Fruit fly (Drosophila melanogaster) whole organism, embryonic: Measurements from ENCODE around the gene CG31804.

ENCODE experiments used
- Adf1 ChIP-seq: fragments of 200-800 bp; sonication (Bioruptor generic); IDR thresholded peaks from 2 replicates; pipeline ENCODE4 v1.3.6; 2022; ENCODE audit warnings: missing biosample characterization, missing genetic modification characterization
- Atf-2 ChIP-seq: fragments of 200-800 bp; sonication (Bioruptor generic); optimal IDR thresholded peaks from 2 replicates; lab custom pipeline; 2016; ENCODE audit warnings: missing biosample characterization, missing genetic modification characterization
- Awh ChIP-seq: fragments of 200-800 bp; sonication (Bioruptor generic); IDR thresholded peaks from 2 replicates; pipeline ENCODE4, ENCODE4 v1.3.6; 2022; ENCODE audit warnings: missing biosample characterization, missing genetic modification characterization
- BEAF-32 ChIP-seq: fragments of 200-800 bp; sonication (Bioruptor generic); optimal IDR thresholded peaks from 3 replicates; lab custom pipeline; 2017; ENCODE audit warnings: missing biosample characterization, missing genetic modification characterization, mild to moderate bottlenecking, moderate library complexity, missing genetic modification reagents
- Bgb ChIP-seq: fragments of 200-800 bp; sonication (Bioruptor generic); IDR thresholded peaks from 2 replicates; pipeline ENCODE4 v1.3.6; 2022; ENCODE audit warnings: missing biosample characterization, missing genetic modification characterization; ENCODE audit not compliant: partially characterized antibody
- BtbVII ChIP-seq: fragments of 200-800 bp; sonication (Bioruptor generic); optimal IDR thresholded peaks from 3 replicates; lab custom pipeline; 2017; ENCODE audit warnings: missing biosample characterization, mild to moderate bottlenecking, missing genetic modification characterization
- CG10147 ChIP-seq: fragments of 200-800 bp; sonication (Bioruptor generic); optimal IDR thresholded peaks from 2 replicates; lab custom pipeline; 2019; ENCODE audit warnings: missing biosample characterization, mild to moderate bottlenecking, missing genetic modification characterization, moderate library complexity
- CG1024 ChIP-seq: fragments of 200-800 bp; sonication (Bioruptor generic); IDR thresholded peaks from 2 replicates; pipeline ENCODE4 v1.3.6; 2022; ENCODE audit warnings: missing biosample characterization, missing genetic modification characterization
- CG10462 ChIP-seq: fragments of 200-800 bp; sonication (Bioruptor generic); optimal IDR thresholded peaks from 2 replicates; lab custom pipeline; 2016; ENCODE audit warnings: missing biosample characterization, missing genetic modification characterization
- CG10979 ChIP-seq: fragments of 200-800 bp; sonication (Bioruptor generic); optimal IDR thresholded peaks from 2 replicates; lab custom pipeline; 2018; ENCODE audit warnings: missing biosample characterization, mild to moderate bottlenecking, missing genetic modification characterization, moderate library complexity
- CG12299 ChIP-seq: fragments of 200-800 bp; sonication (Bioruptor generic); optimal IDR thresholded peaks from 2 replicates; lab custom pipeline; 2018; ENCODE audit warnings: missing biosample characterization, mild to moderate bottlenecking, missing genetic modification characterization
- CG1233 ChIP-seq: fragments of 200-800 bp; sonication (Bioruptor generic); optimal IDR thresholded peaks from 4 replicates; lab custom pipeline; 2018; ENCODE audit warnings: missing biosample characterization, mild to moderate bottlenecking, missing genetic modification characterization
- CG13296 ChIP-seq: fragments of 200-800 bp; sonication (Bioruptor generic); optimal IDR thresholded peaks from 3 replicates; lab custom pipeline; 2018; ENCODE audit warnings: missing biosample characterization, mild to moderate bottlenecking, missing genetic modification characterization
- CG14710 ChIP-seq: fragments of 200-800 bp; sonication (Bioruptor generic); optimal IDR thresholded peaks from 3 replicates; lab custom pipeline; 2019; ENCODE audit warnings: missing biosample characterization, mild to moderate bottlenecking, missing genetic modification characterization, moderate library complexity
- CG14965 ChIP-seq: fragments of 200-800 bp; sonication (Bioruptor generic); optimal IDR thresholded peaks from 2 replicates; lab custom pipeline; 2016; ENCODE audit warnings: missing biosample characterization, missing genetic modification characterization, borderline replicate concordance
- CG15011 ChIP-seq: fragments of 200-800 bp; sonication (Bioruptor generic); optimal IDR thresholded peaks from 3 replicates; lab custom pipeline; 2018; ENCODE audit warnings: missing biosample characterization, mild to moderate bottlenecking, missing genetic modification characterization
- CG15479 ChIP-seq: fragments of 200-800 bp; sonication (Bioruptor generic); optimal IDR thresholded peaks from 3 replicates; lab custom pipeline; 2019; ENCODE audit warnings: missing biosample characterization, mild to moderate bottlenecking, missing genetic modification characterization, moderate library complexity
- CG1602 ChIP-seq: fragments of 200-800 bp; sonication (Bioruptor generic); optimal IDR thresholded peaks from 3 replicates; lab custom pipeline; 2016; ENCODE audit warnings: missing biosample characterization, missing genetic modification characterization
- CG18476 ChIP-seq: fragments of 200-800 bp; sonication (Bioruptor generic); optimal IDR thresholded peaks from 2 replicates; lab custom pipeline; 2016; ENCODE audit warnings: missing biosample characterization, mild to moderate bottlenecking, missing genetic modification characterization
- CG2678 ChIP-seq: fragments of 200-800 bp; sonication (Bioruptor generic); optimal IDR thresholded peaks from 3 replicates; lab custom pipeline; 2019; ENCODE audit warnings: missing biosample characterization, mild to moderate bottlenecking, missing genetic modification characterization, moderate library complexity
- CG2889 ChIP-seq: fragments of 200-800 bp; sonication (Bioruptor generic); IDR thresholded peaks from 3 replicates; pipeline ENCODE4 v1.3.6; 2022; ENCODE audit warnings: missing biosample characterization, missing genetic modification characterization
- CG31365 ChIP-seq: fragments of 200-800 bp; sonication (Bioruptor generic); optimal IDR thresholded peaks from 2 replicates; lab custom pipeline; 2018; ENCODE audit warnings: missing biosample characterization, mild to moderate bottlenecking, missing genetic modification characterization
- CG33557 ChIP-seq: fragments of 200-800 bp; sonication (Bioruptor generic); optimal IDR thresholded peaks from 2 replicates; lab custom pipeline; 2019; ENCODE audit warnings: missing biosample characterization, mild to moderate bottlenecking, missing genetic modification characterization, moderate library complexity
- CG3995 ChIP-seq: fragments of 200-800 bp; sonication (Bioruptor generic); optimal IDR thresholded peaks from 3 replicates; lab custom pipeline; 2016; ENCODE audit warnings: missing biosample characterization, missing genetic modification characterization
- CG4282 ChIP-seq: fragments of 200-800 bp; sonication (Bioruptor generic); optimal IDR thresholded peaks from 2 replicates; lab custom pipeline; 2016; ENCODE audit warnings: missing biosample characterization, missing genetic modification characterization
- Fer1 ChIP-seq: fragments of 200-800 bp; sonication (Bioruptor generic); optimal IDR thresholded peaks from 2 replicates; lab custom pipeline; 2017; ENCODE audit warnings: missing biosample characterization, mild to moderate bottlenecking, missing genetic modification characterization
- HLHmδ ChIP-seq: fragments of 200-800 bp; sonication (Bioruptor generic); optimal IDR thresholded peaks from 2 replicates; lab custom pipeline; 2018; ENCODE audit warnings: missing biosample characterization, mild to moderate bottlenecking, missing genetic modification characterization, moderate library complexity
- Hey ChIP-seq: fragments of 200-800 bp; sonication (Bioruptor generic); optimal IDR thresholded peaks from 3 replicates; lab custom pipeline; 2018; ENCODE audit warnings: missing biosample characterization, mild to moderate bottlenecking, missing genetic modification characterization
- Hmr ChIP-seq: fragments of 200-800 bp; sonication (Bioruptor generic); optimal IDR thresholded peaks from 3 replicates; lab custom pipeline; 2017; ENCODE audit warnings: mild to moderate bottlenecking, missing biosample characterization, missing genetic modification reagents, missing genetic modification characterization
- Nf-YB ChIP-seq: fragments of 200-800 bp; sonication (Bioruptor generic); optimal IDR thresholded peaks from 3 replicates; lab custom pipeline; 2019; ENCODE audit warnings: missing biosample characterization, mild to moderate bottlenecking, missing genetic modification characterization, moderate library complexity
- abd-A ChIP-seq: fragments of 200-800 bp; sonication (Bioruptor generic); optimal IDR thresholded peaks from 3 replicates; lab custom pipeline; 2019; ENCODE audit warnings: missing biosample characterization, mild to moderate bottlenecking, missing genetic modification characterization, moderate library complexity
- al ChIP-seq: fragments of 200-800 bp; sonication (Bioruptor generic); IDR thresholded peaks from 2 replicates; pipeline ENCODE4 v1.3.6; 2022; ENCODE audit warnings: missing biosample characterization, missing genetic modification characterization
- ara ChIP-seq: fragments of 200-800 bp; sonication (Bioruptor generic); IDR thresholded peaks from 2 replicates; pipeline ENCODE4 v1.3.6; 2022; ENCODE audit warnings: missing biosample characterization, missing genetic modification characterization
- bigmax ChIP-seq: fragments of 200-800 bp; sonication (Bioruptor generic); optimal IDR thresholded peaks from 2 replicates; lab custom pipeline; 2018; ENCODE audit warnings: missing biosample characterization, mild to moderate bottlenecking, missing genetic modification characterization
- crc ChIP-seq: fragments of 200-800 bp; sonication (Bioruptor generic); optimal IDR thresholded peaks from 2 replicates; lab custom pipeline; 2016; ENCODE audit warnings: missing biosample characterization, missing genetic modification characterization
- crp ChIP-seq, 2 experiments: fragments of 200-800 bp; sonication (Bioruptor generic); optimal IDR thresholded peaks; 2 replicates in 1 of 2; 3 replicates in 1 of 2; lab custom pipeline; 2017; ENCODE audit warnings: missing biosample characterization in 2 of 2, missing genetic modification characterization in 2 of 2, mild to moderate bottlenecking in 1 of 2, moderate library complexity in 1 of 2
- dati ChIP-seq: fragments of 200-800 bp; sonication (Bioruptor generic); IDR thresholded peaks from 2 replicates; pipeline ENCODE4 v1.3.6; 2022; ENCODE audit warnings: missing biosample characterization, missing genetic modification characterization
- gem ChIP-seq: fragments of 200-800 bp; sonication (Bioruptor generic); optimal IDR thresholded peaks from 2 replicates; lab custom pipeline; 2019; ENCODE audit warnings: missing biosample characterization, mild to moderate bottlenecking, missing genetic modification characterization, moderate library complexity
- klu ChIP-seq: fragments of 200-800 bp; sonication (Bioruptor generic); IDR thresholded peaks from 2 replicates; pipeline ENCODE4 v1.3.6; 2022; ENCODE audit warnings: missing biosample characterization, missing genetic modification characterization
- nau ChIP-seq: fragments of 200-800 bp; sonication (Bioruptor generic); optimal IDR thresholded peaks from 3 replicates; lab custom pipeline; 2017; ENCODE audit warnings: missing biosample characterization, mild to moderate bottlenecking, missing genetic modification characterization, missing genetic modification reagents
- nom ChIP-seq: fragments of 200-800 bp; sonication (Bioruptor generic); optimal IDR thresholded peaks from 2 replicates; lab custom pipeline; 2017; ENCODE audit warnings: missing biosample characterization, missing genetic modification characterization, mild to moderate bottlenecking, moderate library complexity, missing genetic modification reagents
- pum ChIP-seq: fragments of 200-800 bp; sonication (Bioruptor generic); optimal IDR thresholded peaks from 2 replicates; lab custom pipeline; 2016; ENCODE audit warnings: missing biosample characterization, missing genetic modification characterization
- sens-2 ChIP-seq: fragments of 200-800 bp; sonication (Bioruptor generic); IDR thresholded peaks from 2 replicates; pipeline ENCODE4 v1.3.6; 2022; ENCODE audit warnings: missing biosample characterization, missing genetic modification characterization
- sisA ChIP-seq: fragments of 200-800 bp; sonication (Bioruptor generic); IDR thresholded peaks from 2 replicates; pipeline ENCODE4 v1.3.6; 2022; ENCODE audit warnings: missing biosample characterization, missing genetic modification characterization
- slp2 ChIP-seq: fragments of 200-800 bp; sonication (Bioruptor generic); optimal IDR thresholded peaks from 2 replicates; lab custom pipeline; 2016; ENCODE audit warnings: missing biosample characterization, missing genetic modification characterization
- sug ChIP-seq: fragments of 200-800 bp; optimal IDR thresholded peaks from 2 replicates; lab custom pipeline; 2019; ENCODE audit warnings: missing biosample characterization, mild to moderate bottlenecking, missing genetic modification characterization, moderate library complexity
- tna ChIP-seq: fragments of 200-800 bp; sonication (Bioruptor generic); IDR thresholded peaks from 2 replicates; pipeline ENCODE4 v1.3.6; 2022; ENCODE audit warnings: missing biosample characterization, missing genetic modification characterization; ENCODE audit not compliant: partially characterized antibody
- trem ChIP-seq: fragments of 200-800 bp; optimal IDR thresholded peaks from 3 replicates; lab custom pipeline; 2019; ENCODE audit warnings: missing biosample characterization, mild to moderate bottlenecking, missing genetic modification characterization, moderate library complexity
- wdn ChIP-seq: fragments of 200-800 bp; sonication (Bioruptor generic); IDR thresholded peaks from 2 replicates; pipeline ENCODE4 v1.3.6; 2022; ENCODE audit warnings: missing biosample characterization, missing genetic modification characterization

CG31804 gene

DNA sequence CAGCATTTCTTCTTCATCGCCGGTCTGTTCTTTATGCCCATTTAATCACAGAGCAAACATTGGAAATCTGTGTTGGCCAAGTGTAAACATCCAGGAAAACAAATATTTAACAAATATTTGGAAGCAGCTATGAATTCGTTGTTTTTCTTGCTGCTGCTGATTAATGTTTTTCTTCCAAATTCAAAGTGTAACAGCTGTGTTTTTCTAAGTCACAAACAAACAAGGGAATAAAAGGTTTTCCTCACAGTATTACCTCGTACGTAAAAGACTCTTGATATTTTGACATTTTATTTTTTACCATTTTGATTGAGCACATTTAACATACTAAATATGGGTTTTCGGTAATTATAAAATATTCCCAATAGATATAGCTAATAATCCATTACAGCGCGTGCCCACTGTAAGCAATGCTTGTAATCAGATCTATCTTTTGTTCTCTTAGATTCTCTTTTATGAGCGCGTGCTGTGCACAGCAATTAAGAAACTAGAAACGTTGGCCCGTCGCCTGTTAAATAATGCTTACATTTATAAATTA, 15.5 kb downstream of the CG31804 start (continued):
- TF ChIP-seq abd-A (tag; lab: Kevin White, UChicago) (peak; percentile 45), nau (peak; percentile 99), Hmr (peak; percentile 93), CG2678 (tag; lab: Kevin White, UChicago) (peak; percentile 98), sens-2 (peak; percentile 80), trem (tag; lab: Kevin White, UChicago) (peak; percentile 90), CG10462 (peak; percentile 95), CG2889 (GFP tag; lab: Robert Waterston, UW) (peak; percentile 94), crp (GFP tag; optimal IDR thresholded peaks at IDR 0.05; lab: Kevin White, UChicago) (peak; percentile 28 to 65), dati (GFP tag; lab: Robert Waterston, UW) (peak; percentile 74), CG31365 (tag; lab: Kevin White, UChicago) (peak; percentile 92), nom (GFP tag; lab: Kevin White, UChicago) (no peak), CG10979 (peak; percentile 94), CG14710 (tag; lab: Kevin White, UChicago) (peak; percentile 98), crc (GFP tag; lab: Kevin White, UChicago) (peak; percentile 96), Nf-YB (GFP tag; lab: Kevin White, UChicago) (peak; percentile 79), CG1602 (GFP tag; lab: Kevin White, UChicago) (peak; percentile 93), wdn (GFP tag; lab: Robert Waterston, UW) (peak; percentile 95), Fer1 (GFP tag; lab: Kevin White, UChicago) (peak; percentile 96), CG14965 (GFP tag; lab: Kevin White, UChicago) (peak; percentile 95), CG15011 (peak; percentile 99), pum (GFP tag; lab: Kevin White, UChicago) (peak; percentile 93), gem (tag; lab: Kevin White, UChicago) (peak; percentile 97), HLHmδ (GFP tag; lab: Kevin White, UChicago) (peak; percentile 98), Bgb (GFP tag; lab: Robert Waterston, UW) (no peak), CG10147 (GFP tag; lab: Kevin White, UChicago) (peak; percentile 95), sug (tag; lab: Kevin White, UChicago) (peak; percentile 88), tna (GFP tag; lab: Robert Waterston, UW) (no peak), CG15479 (GFP tag; lab: Kevin White, UChicago) (no peak), CG18476 (peak; percentile 96), BEAF-32 (GFP tag; lab: Kevin White, UChicago) (peak; percentile 27), al (peak; percentile 86), slp2 (GFP tag; lab: Kevin White, UChicago) (peak; percentile 96), sisA (GFP tag; lab: Robert Waterston, UW) (peak; percentile 93), CG1024 (peak; percentile 82), Atf-2 (GFP tag; lab: Kevin White, UChicago) (peak; percentile 92), bigmax (GFP tag; lab: Kevin White, UChicago) (peak; percentile 84), CG12299 (tag; lab: Kevin White, UChicago) (peak; percentile 90), Adf1 (GFP tag; lab: Robert Waterston, UW) (peak; percentile 78), BtbVII (GFP tag; lab: Kevin White, UChicago) (peak; percentile 99), klu (GFP tag; lab: Robert Waterston, UW) (peak; percentile 85), CG4282 (GFP tag; lab: Kevin White, UChicago) (peak; percentile 80), CG13296 (GFP tag; lab: Kevin White, UChicago) (peak; percentile 95), ara (GFP tag; lab: Robert Waterston, UW) (peak; percentile 95), CG33557 (GFP tag; lab: Kevin White, UChicago) (peak; percentile 93), CG1233 (GFP tag; lab: Kevin White, UChicago) (peak; percentile 99), CG3995 (GFP tag; lab: Kevin White, UChicago) (peak; percentile 70), Hey (tag; lab: Kevin White, UChicago) (peak; percentile 84), Awh (GFP tag; lab: Robert Waterston, UW) (peak; percentile 98)
